Worm (Caenorhabditis elegans) whole organism, mixed stage, embryonic: Measurements from ENCODE around the gene alh-5.

Experiments used
- cnd-1 ChIP-seq: fragments of 200-800 bp; sonication (Bioruptor generic); optimal IDR thresholded peaks from 2 replicates; lab custom pipeline; 2018; ENCODE audit warnings: mild to moderate bottlenecking, missing genetic modification characterization, missing compliant biosample characterization
- elt-3 ChIP-seq: fragments of 150-350 bp; optimal IDR thresholded peaks from 2 replicates; lab custom pipeline; 2014; ENCODE audit warnings: missing biosample characterization, missing genetic modification characterization
- nhr-76 ChIP-seq: sonication (generic microtip); optimal IDR thresholded peaks from 2 replicates; lab custom pipeline; 2017; ENCODE audit warnings: missing biosample characterization, missing genetic modification characterization
- pha-4 ChIP-seq: fragments of 150-350 bp; optimal IDR thresholded peaks from 2 replicates; lab custom pipeline; 2018; ENCODE audit warnings: missing biosample characterization, missing genetic modification reagents, missing genetic modification characterization
- sem-2 ChIP-seq: fragments of 200-800 bp; sonication (Bioruptor generic); optimal IDR thresholded peaks from 2 replicates; lab custom pipeline; 2018; ENCODE audit warnings: mild to moderate bottlenecking, missing genetic modification characterization, missing compliant biosample characterization
- snpc-4 ChIP-seq: fragments of 150-350 bp; optimal IDR thresholded peaks from 2 replicates; lab custom pipeline; 2014; ENCODE audit warnings: missing biosample characterization, missing genetic modification characterization
- sptf-1 ChIP-seq: sonication (generic microtip); optimal IDR thresholded peaks from 2 replicates; lab custom pipeline; 2017; ENCODE audit warnings: mild to moderate bottlenecking, missing genetic modification characterization, moderate library complexity, missing compliant biosample characterization
- unc-62 ChIP-seq: fragments of 150-350 bp; optimal IDR thresholded peaks from 2 replicates; lab custom pipeline; 2014; ENCODE audit warnings: missing biosample characterization, missing genetic modification reagents, missing genetic modification characterization

- TF ChIP-seq unc-62 (GFP tag; lab: Kevin White, UChicago) (no peak), snpc-4 (tag; lab: Kevin White, UChicago) (no peak), pha-4 (tag; lab: Kevin White, UChicago) (no peak), nhr-76 (tag; lab: Kevin White, UChicago) (no peak), sem-2 (GFP tag; lab: Kevin White, UChicago) (no peak), cnd-1 (tag; lab: Kevin White, UChicago) (no peak), elt-3 (tag; lab: Kevin White, UChicago) (no peak), sptf-1 (tag; lab: Kevin White, UChicago) (no peak)
Measured at ce11 chrV:1989220-1989619, 10.2 kb downstream of the alh-5 start.
